Fruit fly (Drosophila melanogaster) whole organism, adult: Measurements from ENCODE around the gene peng.

Source experiments
- CG14711 ChIP-seq: fragments of 200-800 bp; sonication (Bioruptor generic); optimal IDR thresholded peaks from 2 replicates; lab custom pipeline; 2018; ENCODE audit warnings: missing biosample characterization, mild to moderate bottlenecking, missing genetic modification characterization, moderate library complexity
- CG33017 ChIP-seq: fragments of 200-800 bp; sonication (Bioruptor generic); optimal IDR thresholded peaks from 2 replicates; lab custom pipeline; 2018; ENCODE audit warnings: missing biosample characterization, mild to moderate bottlenecking, missing genetic modification characterization, moderate library complexity
- Clk ChIP-seq: fragments of 200-800 bp; sonication (Bioruptor generic); optimal IDR thresholded peaks from 2 replicates; lab custom pipeline; 2017; ENCODE audit warnings: missing biosample characterization, missing genetic modification characterization
- Crg-1 ChIP-seq: fragments of 200-800 bp; sonication (Bioruptor generic); optimal IDR thresholded peaks from 2 replicates; lab custom pipeline; 2016; ENCODE audit warnings: missing biosample characterization, missing genetic modification characterization
- Hr96 ChIP-seq: fragments of 200-800 bp; sonication (Bioruptor generic); optimal IDR thresholded peaks from 2 replicates; lab custom pipeline; 2016; ENCODE audit warnings: missing biosample characterization, missing genetic modification characterization
- bab1 ChIP-seq: fragments of 200-800 bp; sonication (Bioruptor generic); optimal IDR thresholded peaks from 3 replicates; lab custom pipeline; 2019; ENCODE audit warnings: missing biosample characterization, mild to moderate bottlenecking, missing genetic modification characterization, moderate library complexity
- kay ChIP-seq: fragments of 200-800 bp; sonication (Bioruptor generic); peaks from one replicate; lab custom pipeline; 2016; ENCODE audit warnings: missing biosample characterization, missing genetic modification characterization, borderline replicate concordance
- ovo ChIP-seq: fragments of 200-800 bp; sonication (Bioruptor generic); optimal IDR thresholded peaks from 2 replicates; lab custom pipeline; 2016; ENCODE audit warnings: missing biosample characterization, missing genetic modification characterization
- pad ChIP-seq: fragments of 200-800 bp; sonication (Bioruptor generic); optimal IDR thresholded peaks from 3 replicates; lab custom pipeline; 2017; ENCODE audit warnings: missing biosample characterization, missing genetic modification characterization, mild to moderate bottlenecking, moderate library complexity, missing genetic modification reagents

DNA sequence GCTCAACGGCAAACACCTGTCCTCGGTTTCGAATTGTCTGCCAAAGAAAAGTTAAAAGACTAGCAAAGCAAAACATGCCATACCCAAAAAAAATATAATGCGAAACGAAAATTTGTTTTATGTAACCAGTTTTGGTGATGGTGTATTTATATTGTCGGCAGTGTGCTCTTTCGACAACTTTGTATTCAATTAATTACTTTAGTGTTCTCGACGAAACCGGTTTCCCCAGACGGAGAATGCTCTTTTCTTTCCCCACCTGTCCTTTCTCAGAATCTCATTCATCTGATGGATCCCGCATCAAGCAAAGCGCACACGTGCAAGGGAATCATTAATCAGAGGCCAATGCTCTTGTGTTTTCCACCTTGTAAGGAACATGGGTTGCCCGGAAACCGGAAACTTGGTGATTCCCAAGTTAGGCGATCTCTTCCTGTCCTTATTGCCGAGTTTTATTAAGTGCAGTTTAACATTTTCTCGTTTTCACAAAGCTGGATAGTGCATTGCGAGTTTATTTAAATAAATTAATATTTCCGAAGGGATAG lies 28.8 kb upstream of the peng start:
- TF ChIP-seq pad (GFP tag; lab: Kevin White, UChicago) (no peak), bab1 (GFP tag; lab: Kevin White, UChicago) (no peak), CG33017 (no peak), kay (GFP tag; lab: Kevin White, UChicago) (no peak), Crg-1 (no peak), Clk (no peak), Hr96 (GFP tag; lab: Kevin White, UChicago) (no peak), CG14711 (tag; lab: Kevin White, UChicago) (no peak), ovo (GFP tag; lab: Kevin White, UChicago) (no peak)
